Worm (Caenorhabditis elegans) whole organism, mixed stage, embryonic: ENCODE measurements around the gene dml-1.

Source experiments
- ces-1 ChIP-seq: fragments of 150-350 bp; optimal IDR thresholded peaks from 2 replicates; lab custom pipeline; 2014; ENCODE audit warnings: missing biosample characterization, missing genetic modification reagents, missing genetic modification characterization
- ham-2 ChIP-seq: fragments of 200-800 bp; sonication (Bioruptor generic); optimal IDR thresholded peaks from 2 replicates; lab custom pipeline; 2018; ENCODE audit warnings: mild to moderate bottlenecking, missing genetic modification characterization, missing compliant biosample characterization
- lin-32 ChIP-seq: fragments of 200-800 bp; sonication (Bioruptor generic); optimal IDR thresholded peaks from 2 replicates; lab custom pipeline; 2018; ENCODE audit warnings: mild to moderate bottlenecking, missing genetic modification characterization, missing compliant biosample characterization
- lsy-2 ChIP-seq: fragments of 150-350 bp; optimal IDR thresholded peaks from 2 replicates; lab custom pipeline; 2014; ENCODE audit warnings: missing biosample characterization, missing genetic modification characterization
- mab-5 ChIP-seq: fragments of 150-350 bp; optimal IDR thresholded peaks from 2 replicates; lab custom pipeline; 2014; ENCODE audit warnings: missing biosample characterization, missing genetic modification characterization
- nhr-12 ChIP-seq: fragments of 150-350 bp; optimal IDR thresholded peaks from 2 replicates; lab custom pipeline; 2014; ENCODE audit warnings: missing biosample characterization, missing genetic modification characterization
- nhr-237 ChIP-seq: fragments of 150-350 bp; optimal IDR thresholded peaks from 2 replicates; lab custom pipeline; 2014; ENCODE audit warnings: missing biosample characterization, missing genetic modification characterization
- nhr-28 ChIP-seq: fragments of 150-350 bp; optimal IDR thresholded peaks from 2 replicates; lab custom pipeline; 2014; ENCODE audit warnings: missing biosample characterization, missing genetic modification characterization
- nhr-76 ChIP-seq: sonication (generic microtip); optimal IDR thresholded peaks from 2 replicates; lab custom pipeline; 2017; ENCODE audit warnings: missing biosample characterization, missing genetic modification characterization

DNA sequence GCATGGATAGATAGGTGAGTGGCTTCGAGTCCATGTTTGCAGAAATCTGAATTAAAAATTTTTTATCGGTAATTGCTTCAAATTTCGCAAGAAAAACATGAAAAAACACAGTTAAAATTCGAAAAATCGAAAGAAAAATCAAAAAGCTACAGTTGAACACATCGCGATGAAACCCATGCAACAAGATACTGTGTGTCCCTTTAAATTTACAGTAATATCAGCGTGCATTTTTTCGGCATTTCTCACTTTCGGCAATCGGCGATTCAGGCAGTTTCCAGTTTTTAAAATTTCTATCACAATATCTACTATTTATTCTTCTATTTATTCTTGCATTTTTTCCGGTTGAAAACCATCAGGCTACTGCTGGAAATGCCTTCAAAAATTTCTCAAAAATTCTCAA is 35.4 kb downstream of the dml-1 start, which contains the start of gene fbxc-45:
- no peak for TF ChIP-seq nhr-76
- no peak for TF ChIP-seq ham-2
- no peak for TF ChIP-seq lin-32
- TF ChIP-seq nhr-28 (tag; lab: Kevin White, UChicago): no peak
- no peak for TF ChIP-seq ces-1 (GFP tag; lab: Kevin White, UChicago)
- TF ChIP-seq nhr-12 (tag; lab: Kevin White, UChicago): no peak
- TF ChIP-seq mab-5 (tag; lab: Kevin White, UChicago): no peak
- no peak for TF ChIP-seq nhr-237
- TF ChIP-seq lsy-2 (tag; lab: Kevin White, UChicago): no peak
